Fruit fly (Drosophila melanogaster) whole organism, wandering third instar larva: ENCODE measurements around the gene CG14017.

ENCODE experiments used
- CrebA ChIP-seq: fragments of 200-800 bp; sonication (Bioruptor generic); optimal IDR thresholded peaks from 2 replicates; lab custom pipeline; 2016; ENCODE audit warnings: missing biosample characterization, mild to moderate bottlenecking, missing genetic modification characterization, borderline replicate concordance
- HLH106 ChIP-seq: fragments of 200-800 bp; optimal IDR thresholded peaks from 3 replicates; lab custom pipeline; 2019; ENCODE audit warnings: missing biosample characterization, mild to moderate bottlenecking, missing genetic modification characterization, moderate library complexity
- OdsH ChIP-seq: fragments of 200-800 bp; sonication (Bioruptor generic); optimal IDR thresholded peaks from 2 replicates; lab custom pipeline; 2016; ENCODE audit warnings: missing biosample characterization, mild to moderate bottlenecking, missing genetic modification characterization
- dsf ChIP-seq: sonication (Bioruptor generic); optimal IDR thresholded peaks from 2 replicates; lab custom pipeline; 2016; ENCODE audit warnings: missing biosample characterization, missing genetic modification characterization, borderline replicate concordance
- fru ChIP-seq: fragments of 200-800 bp; sonication (Bioruptor generic); optimal IDR thresholded peaks from 3 replicates; lab custom pipeline; 2016; ENCODE audit warnings: missing biosample characterization, mild to moderate bottlenecking, missing genetic modification characterization
- psq ChIP-seq: fragments of 200-800 bp; sonication (Bioruptor generic); optimal IDR thresholded peaks from 3 replicates; lab custom pipeline; 2017; ENCODE audit warnings: missing biosample characterization, mild to moderate bottlenecking, missing genetic modification characterization, moderate library complexity
- usp ChIP-seq: fragments of >200 bp; optimal IDR thresholded peaks from 2 replicates; lab custom pipeline; 2017; ENCODE audit warnings: missing biosample characterization, missing genetic modification characterization

dm6 chr2L:5507823-5508438 lies 45.8 kb upstream of the CG14017 start:
- TF ChIP-seq HLH106 (tag; lab: Kevin White, UChicago) (peak; percentile 16), fru (no peak), psq (GFP tag; lab: Kevin White, UChicago) (no peak), usp (GFP tag; lab: Kevin White, UChicago) (no peak), dsf (GFP tag; lab: Kevin White, UChicago) (no peak), CrebA (no peak), OdsH (GFP tag; lab: Kevin White, UChicago) (no peak)
